Worm (Caenorhabditis elegans) whole organism, young adult: ENCODE data around the gene C27D6.3.

Experiments
- C06A6.2 ChIP-seq: fragments of 200-800 bp; sonication (Bioruptor generic); conservative IDR thresholded peaks from 2 replicates; pipeline ENCODE4 v1.3.6; 2022; ENCODE audit warnings: missing genetic modification characterization, missing compliant biosample characterization
- F23B12.7 ChIP-seq: sonication (generic microtip); optimal IDR thresholded peaks from 2 replicates; lab custom pipeline; 2017; ENCODE audit warnings: missing genetic modification characterization, mild to moderate bottlenecking, missing compliant biosample characterization, antibody characterized with exemption, moderate library complexity; ENCODE audit not compliant: insufficient read depth
- F33H1.4 ChIP-seq: fragments of 200-800 bp; sonication (Bioruptor generic); IDR thresholded peaks from 2 replicates; pipeline ENCODE4 v1.3.6; 2022; ENCODE audit warnings: missing genetic modification reagents, missing genetic modification characterization, missing compliant biosample characterization
- F39B2.1 ChIP-seq: fragments of 200-800 bp; sonication (Bioruptor generic); IDR thresholded peaks from 2 replicates; pipeline ENCODE4 v1.3.6; 2022; ENCODE audit warnings: missing genetic modification reagents, missing genetic modification characterization, missing compliant biosample characterization
- F49E8.2 ChIP-seq: sonication (generic microtip); optimal IDR thresholded peaks from 3 replicates; lab custom pipeline; 2017; ENCODE audit warnings: missing genetic modification characterization, mild to moderate bottlenecking, missing compliant biosample characterization, antibody characterized with exemption, moderate library complexity; ENCODE audit not compliant: insufficient read depth
- F57C9.4 ChIP-seq: sonication (generic microtip); optimal IDR thresholded peaks from 2 replicates; lab custom pipeline; 2017; ENCODE audit warnings: mild to moderate bottlenecking, missing genetic modification characterization, missing compliant biosample characterization
- K12H6.12 ChIP-seq: fragments of 200-800 bp; sonication (Bioruptor generic); optimal IDR thresholded peaks from 2 replicates; lab custom pipeline; 2018; ENCODE audit warnings: mild to moderate bottlenecking, missing genetic modification characterization, missing compliant biosample characterization
- T26A5.8 ChIP-seq: sonication (generic microtip); optimal IDR thresholded peaks from 2 replicates; lab custom pipeline; 2016; ENCODE audit warnings: missing genetic modification characterization, missing compliant biosample characterization
- Y53F4B.3 ChIP-seq: fragments of 200-800 bp; sonication (Bioruptor generic); IDR thresholded peaks from 2 replicates; pipeline ENCODE4 v1.3.6; 2022; ENCODE audit warnings: missing genetic modification reagents, missing genetic modification characterization, missing compliant biosample characterization
- Y79H2A.3 ChIP-seq: fragments of 200-800 bp; sonication (Bioruptor generic); conservative IDR thresholded peaks from 2 replicates; pipeline ENCODE4 v1.3.6; 2022; ENCODE audit warnings: missing genetic modification reagents, missing genetic modification characterization, missing compliant biosample characterization
- ZK185.1 ChIP-seq: sonication (generic microtip); optimal IDR thresholded peaks from 2 replicates; lab custom pipeline; 2016; ENCODE audit warnings: mild to moderate bottlenecking, missing genetic modification characterization, missing compliant biosample characterization; ENCODE audit not compliant: poor library complexity, severe bottlenecking
- ama-1 ChIP-seq, 3 experiments: fragments of 150-350 bp in 1 of 3; sonication (generic microtip) in 2 of 3; optimal IDR thresholded peaks; 2 replicates each; lab custom pipeline; 2014 to 2018; ENCODE audit warnings: missing biosample characterization in 2 of 3, missing genetic modification characterization in 2 of 3, missing genetic modification reagents in 2 of 3
- atf-7 ChIP-seq: sonication (generic microtip); optimal IDR thresholded peaks from 2 replicates; lab custom pipeline; 2017; ENCODE audit warnings: mild to moderate bottlenecking, missing genetic modification characterization, missing compliant biosample characterization
- bed-1 ChIP-seq: fragments of 200-800 bp; sonication (Bioruptor generic); IDR thresholded peaks from 2 replicates; pipeline ENCODE4 v1.3.6; 2022; ENCODE audit warnings: missing genetic modification reagents, missing genetic modification characterization, missing compliant biosample characterization
- bed-2 ChIP-seq: fragments of 200-800 bp; sonication (Bioruptor generic); IDR thresholded peaks from 2 replicates; pipeline ENCODE4 v1.3.6; 2022; ENCODE audit warnings: missing genetic modification reagents, missing genetic modification characterization, missing compliant biosample characterization
- ccch-3 ChIP-seq: fragments of 200-800 bp; sonication (Bioruptor generic); optimal IDR thresholded peaks from 2 replicates; lab custom pipeline; 2018; ENCODE audit warnings: mild to moderate bottlenecking, missing genetic modification characterization, missing compliant biosample characterization
- cebp-1 ChIP-seq, 2 experiments: fragments of 200-800 bp in 1 of 2; sonication (Bioruptor generic) in 1 of 2; sonication (generic microtip) in 1 of 2; IDR thresholded peaks in 1 of 2; optimal IDR thresholded peaks in 1 of 2; 2 replicates each; pipeline versions ENCODE4 v1.3.6 to Lab custom; 2017 to 2022; ENCODE audit warnings: missing compliant biosample characterization in 2 of 2, missing genetic modification characterization in 2 of 2, mild to moderate bottlenecking in 1 of 2, missing genetic modification reagents in 1 of 2, moderate library complexity in 1 of 2
- ceh-40 ChIP-seq: fragments of 200-800 bp; sonication (Bioruptor generic); IDR thresholded peaks from 2 replicates; pipeline ENCODE4 v1.3.6; 2022; ENCODE audit warnings: missing genetic modification characterization, missing compliant biosample characterization
- die-1 ChIP-seq: sonication (generic microtip); optimal IDR thresholded peaks from 2 replicates; lab custom pipeline; 2016; ENCODE audit warnings: missing genotype, mild to moderate bottlenecking, missing genetic modification characterization, missing compliant biosample characterization
- dox-1 ChIP-seq: fragments of 200-800 bp; sonication (Bioruptor generic); IDR thresholded peaks from 2 replicates; pipeline ENCODE4 v1.3.6; 2022; ENCODE audit warnings: missing genetic modification reagents, missing genetic modification characterization, missing compliant biosample characterization
- efl-1 ChIP-seq: fragments of 150-350 bp; optimal IDR thresholded peaks from 2 replicates; lab custom pipeline; 2014; ENCODE audit warnings: missing biosample characterization, missing genetic modification reagents, missing genetic modification characterization
- egrh-3 ChIP-seq: fragments of 200-800 bp; sonication (Bioruptor generic); IDR thresholded peaks from 2 replicates; pipeline ENCODE4 v1.3.6; 2022; ENCODE audit warnings: missing genetic modification reagents, missing genetic modification characterization, missing compliant biosample characterization
- ets-4 ChIP-seq: fragments of 200-800 bp; sonication (Bioruptor generic); optimal IDR thresholded peaks from 2 replicates; lab custom pipeline; 2018; ENCODE audit warnings: mild to moderate bottlenecking, missing genetic modification characterization, missing compliant biosample characterization
- gei-17 ChIP-seq: fragments of 200-800 bp; sonication (Bioruptor generic); optimal IDR thresholded peaks from 2 replicates; lab custom pipeline; 2018; ENCODE audit warnings: mild to moderate bottlenecking, missing genetic modification characterization, missing compliant biosample characterization
- hmg-1.2 ChIP-seq: fragments of 200-800 bp; sonication (Bioruptor generic); IDR thresholded peaks from 2 replicates; pipeline ENCODE4 v1.3.6; 2022; ENCODE audit warnings: missing genetic modification reagents, missing genetic modification characterization, missing compliant biosample characterization
- hrde-1 ChIP-seq: sonication (generic microtip); optimal IDR thresholded peaks from 2 replicates; lab custom pipeline; 2016; ENCODE audit warnings: missing genetic modification characterization, mild to moderate bottlenecking, missing compliant biosample characterization, moderate library complexity, missing genotype, missing genetic modification reagents, borderline replicate concordance
- hsf-1 ChIP-seq: fragments of 200-800 bp; sonication (Bioruptor generic); IDR thresholded peaks from 2 replicates; pipeline ENCODE4 v1.3.6; 2022; ENCODE audit warnings: missing genetic modification reagents, missing genetic modification characterization, missing compliant biosample characterization
- lag-1 ChIP-seq: fragments of 200-800 bp; sonication (Bioruptor generic); IDR thresholded peaks from 2 replicates; pipeline ENCODE4 v1.3.6; 2022; ENCODE audit warnings: missing genetic modification reagents, missing genetic modification characterization, missing compliant biosample characterization
- lin-26 ChIP-seq: fragments of 200-800 bp; sonication (Bioruptor generic); IDR thresholded peaks from 2 replicates; pipeline ENCODE4 v1.3.6; 2022; ENCODE audit warnings: missing genetic modification reagents, missing genetic modification characterization, missing compliant biosample characterization
- lir-1 ChIP-seq: fragments of 200-800 bp; sonication (Bioruptor generic); conservative IDR thresholded peaks from 2 replicates; pipeline ENCODE4 v1.3.6; 2022; ENCODE audit warnings: missing genetic modification reagents, missing genetic modification characterization, missing compliant biosample characterization
- lsl-1 ChIP-seq: fragments of 200-800 bp; sonication (Bioruptor generic); optimal IDR thresholded peaks from 2 replicates; lab custom pipeline; 2018; ENCODE audit warnings: mild to moderate bottlenecking, missing genetic modification characterization, moderate library complexity, missing compliant biosample characterization
- mes-4 ChIP-seq: sonication (generic microtip); optimal IDR thresholded peaks from 2 replicates; lab custom pipeline; 2016; ENCODE audit warnings: missing genotype, missing genetic modification characterization, missing compliant biosample characterization
- nfya-2 ChIP-seq: fragments of 200-800 bp; sonication (Bioruptor generic); IDR thresholded peaks from 2 replicates; pipeline ENCODE4 v1.3.6; 2022; ENCODE audit warnings: missing genetic modification reagents, missing genetic modification characterization, missing compliant biosample characterization
- nhr-179 ChIP-seq: sonication (generic microtip); optimal IDR thresholded peaks from 2 replicates; lab custom pipeline; 2016; ENCODE audit warnings: mild to moderate bottlenecking, missing genetic modification characterization, missing compliant biosample characterization
- nhr-80 ChIP-seq: sonication (generic microtip); optimal IDR thresholded peaks from 2 replicates; lab custom pipeline; 2016; ENCODE audit warnings: missing genetic modification characterization, missing compliant biosample characterization
- nhr-90 ChIP-seq: sonication (generic microtip); optimal IDR thresholded peaks from 2 replicates; lab custom pipeline; 2016; ENCODE audit warnings: missing genotype, mild to moderate bottlenecking, missing genetic modification characterization, missing compliant biosample characterization
- rcor-1 ChIP-seq: fragments of 200-800 bp; sonication (Bioruptor generic); IDR thresholded peaks from 2 replicates; pipeline ENCODE4 v1.3.6; 2022; ENCODE audit warnings: missing genetic modification reagents, missing genetic modification characterization, missing compliant biosample characterization
- rpc-1 ChIP-seq, 2 experiments: fragments of 150-350 bp in 1 of 2; sonication (generic microtip) in 1 of 2; optimal IDR thresholded peaks; 2 replicates each; lab custom pipeline; 2014 to 2018; ENCODE audit warnings: missing biosample characterization in 1 of 2, missing genetic modification characterization in 1 of 2, missing genetic modification reagents in 1 of 2, missing genotype in 1 of 2
- snpc-3.4 ChIP-seq: sonication (generic microtip); optimal IDR thresholded peaks from 2 replicates; lab custom pipeline; 2017; ENCODE audit warnings: missing genetic modification characterization, mild to moderate bottlenecking, missing compliant biosample characterization, antibody characterized with exemption, moderate library complexity, missing genotype, missing genetic modification reagents
- xnd-1 ChIP-seq: sonication (generic microtip); optimal IDR thresholded peaks from 2 replicates; lab custom pipeline; 2016; ENCODE audit warnings: missing genotype, missing genetic modification reagents, missing genetic modification characterization, missing compliant biosample characterization

The C27D6.3 gene

DNA sequence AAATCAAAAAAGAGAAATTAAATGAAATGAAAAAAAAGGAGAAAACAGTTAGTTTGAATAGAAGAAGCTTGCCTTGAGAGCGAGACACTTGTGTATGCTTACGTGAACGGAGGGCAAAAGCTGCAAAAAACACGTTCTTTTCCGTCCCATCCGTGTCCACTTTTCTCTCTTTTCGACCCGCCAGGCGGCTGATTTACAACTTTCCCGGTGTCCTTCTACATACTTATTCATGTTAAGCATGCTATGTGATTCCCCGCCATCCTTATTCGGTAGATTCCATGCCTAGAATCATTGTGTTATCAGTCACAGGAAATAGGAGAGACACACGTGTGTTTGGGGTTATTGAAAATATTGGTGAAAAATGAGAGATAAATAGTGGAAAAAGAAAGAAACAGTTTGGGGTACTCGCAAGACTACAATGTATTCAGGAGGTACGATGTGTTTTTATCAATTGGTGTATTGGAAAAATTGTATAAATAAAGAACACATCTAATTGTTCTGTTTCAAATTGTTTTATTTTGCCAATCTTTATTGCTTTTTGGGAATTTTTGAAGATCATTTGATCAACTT lies 32.2 kb downstream of the C27D6.3 start, which contains the start of gene nas-29:
TSS of gene nas-29 (minus strand) at position 92 of the 570 bp plus-strand sequence.
- TF ChIP-seq dox-1 (GFP tag; lab: Robert Waterston, UW) = 0 out of 2 replicates have a peak, but pooled peaks have one; percentile 29
- no peak for TF ChIP-seq rcor-1
- no peak for TF ChIP-seq hmg-1.2 (GFP tag; lab: Robert Waterston, UW)
- TF ChIP-seq nhr-80 = peak; percentile 79

DNA sequence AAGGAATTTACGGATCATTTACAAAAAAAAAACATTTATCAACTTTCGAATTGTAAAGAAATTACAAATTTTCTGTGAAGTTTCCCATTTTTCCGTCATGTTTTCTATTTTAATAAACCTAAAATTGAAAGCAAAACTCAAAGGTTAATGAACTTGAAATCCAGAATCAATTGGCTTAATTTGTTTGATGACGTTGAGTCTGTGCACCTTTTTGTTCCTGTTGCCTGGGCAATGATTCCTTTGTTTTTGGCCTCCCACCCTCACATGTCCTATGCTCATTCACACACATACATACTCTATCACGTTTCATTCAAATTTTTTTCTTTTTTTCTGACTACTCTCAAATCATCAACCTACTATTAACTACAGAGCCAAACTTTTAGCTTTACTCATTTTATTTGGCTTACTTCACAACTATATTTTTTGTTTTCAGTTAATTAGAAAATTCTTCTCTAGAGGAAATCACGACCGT lies 37.9 kb downstream of the C27D6.3 start, which contains the start of gene F58A6.2:
TSS of gene F58A6.2 (plus strand) at position 422 of the 472 bp plus-strand sequence.
- TF ChIP-seq ccch-3 (GFP tag; lab: Kevin White, UChicago) = no peak
- no peak for TF ChIP-seq lin-26 (GFP tag; lab: Robert Waterston, UW)
- no peak for TF ChIP-seq die-1
- TF ChIP-seq F39B2.1 (GFP tag; lab: Robert Waterston, UW) = no peak
- no peak for TF ChIP-seq mes-4 (tag; lab: Kevin White, UChicago)
- TF ChIP-seq T26A5.8 (tag; lab: Kevin White, UChicago) = no peak
- no peak for TF ChIP-seq lir-1 (GFP tag; lab: Robert Waterston, UW)
- no peak for TF ChIP-seq atf-7
- no peak for TF ChIP-seq bed-1
- no peak for TF ChIP-seq F57C9.4
- no peak for TF ChIP-seq rpc-1 (optimal IDR thresholded peaks at IDR 0.05; lab: Kevin White, UChicago)
- TF ChIP-seq rpc-1 (tag; optimal IDR thresholded peaks at IDR 0.05; lab: Kevin White, UChicago) = no peak
- TF ChIP-seq ets-4 (GFP tag; lab: Kevin White, UChicago) = no peak
- no peak for TF ChIP-seq hrde-1
- no peak for TF ChIP-seq dox-1 (GFP tag; lab: Robert Waterston, UW)
- no peak for TF ChIP-seq nhr-179 (tag; lab: Kevin White, UChicago)
- no peak for TF ChIP-seq bed-2 (GFP tag; lab: Robert Waterston, UW)
- TF ChIP-seq gei-17 (GFP tag; lab: Kevin White, UChicago) = no peak
- TF ChIP-seq, all 124 proteins: peak for 0

DNA sequence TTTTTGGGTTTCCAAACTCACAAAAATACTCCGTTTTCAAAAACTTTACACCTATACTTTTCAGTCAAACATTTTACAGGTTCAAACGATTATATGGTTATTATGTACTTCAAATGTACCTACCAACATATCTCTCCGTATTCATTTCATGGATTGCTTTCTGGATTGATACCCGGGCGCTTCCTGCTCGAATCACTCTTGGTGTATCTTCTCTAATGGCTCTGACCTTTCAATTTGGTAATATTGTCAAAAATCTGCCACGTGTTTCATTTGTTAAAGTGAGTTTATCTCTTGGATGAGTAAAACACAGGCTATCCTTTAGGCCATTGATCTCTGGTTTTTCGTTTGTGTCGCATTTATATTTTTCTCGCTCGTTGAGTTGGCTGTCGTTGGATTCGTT lies 42.5 kb downstream of the C27D6.3 start:
- TF ChIP-seq nhr-179 (tag; lab: Kevin White, UChicago) = no peak
- no peak for TF ChIP-seq Y53F4B.3 (GFP tag; lab: Robert Waterston, UW)
- no peak for TF ChIP-seq lsl-1
- TF ChIP-seq hsf-1 (GFP tag; lab: Robert Waterston, UW) = no peak
- no peak for TF ChIP-seq ZK185.1 (tag; lab: Kevin White, UChicago)
- no peak for TF ChIP-seq ceh-40
- TF ChIP-seq egrh-3 (GFP tag; lab: Robert Waterston, UW) = no peak

DNA sequence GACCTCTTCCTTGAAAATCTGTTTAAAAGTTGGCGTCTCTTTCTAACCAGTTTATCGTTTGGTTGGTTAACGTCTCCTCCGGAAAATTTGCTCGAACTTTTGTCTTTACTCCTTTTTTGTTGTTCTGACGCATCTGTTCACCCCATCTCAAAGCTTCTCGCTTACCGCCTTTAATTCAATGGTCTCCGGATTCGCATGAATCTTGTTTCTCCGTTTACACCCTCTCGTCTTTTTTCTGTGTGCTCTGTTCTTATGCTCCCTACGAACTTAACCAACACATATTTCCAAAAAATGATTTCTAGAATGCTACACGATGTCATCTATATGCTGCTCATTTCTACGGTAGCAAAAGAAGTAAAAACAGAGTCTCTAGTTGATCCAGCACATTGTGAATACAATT lies 44.2 kb downstream of the C27D6.3 start, which contains the start of gene lgc-56:
TSS of gene lgc-56 (plus strand) at position 301 of the 400 bp plus-strand sequence.
- TF ChIP-seq efl-1 (no peak), K12H6.12 (tag; lab: Kevin White, UChicago) (no peak), snpc-3.4 (tag; lab: Kevin White, UChicago) (no peak), xnd-1 (tag; lab: Kevin White, UChicago) (no peak), lag-1 (GFP tag; lab: Robert Waterston, UW) (no peak), nhr-90 (no peak), F33H1.4 (GFP tag; lab: Robert Waterston, UW) (no peak), C06A6.2 (GFP tag; lab: Robert Waterston, UW) (no peak), F49E8.2 (tag; lab: Kevin White, UChicago) (no peak), cebp-1 (GFP tag; IDR thresholded peaks at IDR 0.05; lab: Robert Waterston, UW) (no peak), cebp-1 (tag; optimal IDR thresholded peaks at IDR 0.05; lab: Kevin White, UChicago) (no peak), F23B12.7 (tag; lab: Kevin White, UChicago) (no peak), hmg-1.2 (GFP tag; lab: Robert Waterston, UW) (no peak), nfya-2 (no peak), Y79H2A.3 (GFP tag; lab: Robert Waterston, UW) (no peak), ama-1 (optimal IDR thresholded peaks at IDR 0.05; lab: Kevin White, UChicago) (no peak), ama-1 (GFP tag; optimal IDR thresholded peaks at IDR 0.05; lab: Kevin White, UChicago) (no peak)
